Worm (Caenorhabditis elegans) whole organism, early embryonic: ENCODE measurements around the gene C18D11.10.

ENCODE experiments used
- ama-1 ChIP-seq: fragments of 150-350 bp; optimal IDR thresholded peaks from 2 replicates; lab custom pipeline; 2014
- ceh-36 ChIP-seq: sonication (generic microtip); optimal IDR thresholded peaks from 2 replicates; lab custom pipeline; 2016; ENCODE audit warnings: missing genetic modification characterization, inconsistent platforms, missing compliant biosample characterization
- pes-1 ChIP-seq: fragments of 200-800 bp; sonication (Bioruptor generic); IDR thresholded peaks from 2 replicates; pipeline ENCODE4 v1.3.6; 2022; ENCODE audit warnings: missing genetic modification reagents, missing genetic modification characterization, missing compliant biosample characterization

ce11 chrIII:11846365-11846764 is 38.8 kb downstream of the C18D11.10 start, which contains the start of gene ntl-3:
- TF ChIP-seq ceh-36: no peak
- no peak for TF ChIP-seq pes-1 (GFP tag; lab: Robert Waterston, UW)
- no peak for TF ChIP-seq ama-1 (lab: Kevin White, UChicago)
